Fruit fly (Drosophila melanogaster): ENCODE results near the gene nab.
A peak's percentile ranks its signal among the peaks of the same experiment; 100 is the strongest.

nab gene

DNA sequence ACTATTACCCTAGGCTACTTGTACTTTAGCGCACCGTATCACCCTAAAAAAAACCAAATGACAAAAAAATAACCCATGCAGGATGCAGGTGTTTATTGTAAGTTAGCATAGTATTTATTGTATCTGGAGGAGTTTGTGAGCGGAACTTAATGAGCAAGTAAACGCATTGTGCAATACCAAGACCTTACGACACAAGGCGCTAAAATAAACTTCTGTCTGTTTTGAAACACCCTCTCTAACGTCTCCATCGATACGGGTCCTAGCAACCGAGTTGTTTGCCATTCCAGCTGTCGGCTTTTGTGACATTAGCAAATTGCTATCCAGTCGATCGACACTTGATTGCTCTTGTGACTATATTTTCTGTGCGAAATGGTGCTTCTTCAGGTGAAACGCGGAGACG lies 12.9 kb upstream of the nab start, which contains the start of gene CG18675 (continued):
- no peak for TF ChIP-seq Camta (GFP tag; optimal IDR thresholded peaks at IDR 0.05)

DNA sequence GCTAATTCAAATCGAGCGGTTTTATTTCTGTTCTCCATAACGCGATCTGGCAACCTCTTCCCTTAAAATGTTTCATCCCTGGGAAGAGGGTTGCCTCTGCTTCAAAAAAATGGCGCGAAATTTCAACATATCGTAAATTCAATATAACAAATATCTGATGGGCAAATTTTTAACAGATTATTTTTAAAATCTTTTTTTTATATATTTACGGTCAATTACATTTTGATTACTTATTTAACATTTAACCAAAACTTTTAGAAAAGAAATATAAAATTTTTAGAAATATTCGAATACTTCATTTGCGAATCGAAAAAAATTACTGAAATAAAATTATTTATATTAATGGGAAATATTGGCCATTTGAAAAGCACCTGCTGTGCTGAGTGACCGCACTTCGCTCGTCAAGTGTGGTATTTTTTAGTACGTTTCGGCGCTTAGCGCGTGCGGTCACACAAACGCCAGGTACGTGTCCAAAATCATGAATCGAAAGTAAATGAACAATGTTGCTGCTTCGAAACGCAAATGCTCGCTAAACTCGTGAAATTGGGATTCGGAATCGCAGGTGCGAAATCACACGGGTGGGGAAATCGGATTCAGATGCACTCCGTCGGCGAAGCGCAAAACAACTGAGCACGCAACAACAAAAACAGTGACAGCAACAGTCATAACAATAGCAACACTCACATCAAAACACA lies 9.4 kb upstream of the nab start, which contains the start of gene Ero1L:
Gene Ero1L (plus strand): TSS at position 448 of the 695 bp plus-strand sequence.
- 0 out of 2 replicates have a peak, but pooled peaks have one; percentile 31 for TF ChIP-seq CG14441 (GFP tag; IDR thresholded peaks at IDR 0.05)
- peak; percentile 52 for TF ChIP-seq Aef1 (GFP tag; IDR thresholded peaks at IDR 0.05)
- no peak for TF ChIP-seq Usf (GFP tag; optimal IDR thresholded peaks at IDR 0.05)
- TF ChIP-seq lov (optimal IDR thresholded peaks at IDR 0.05), result no peak
- 0 out of 3 replicates have a peak, but pooled peaks have one; percentile 47 for TF ChIP-seq lov (GFP tag; IDR thresholded peaks at IDR 0.05)
- no peak for TF ChIP-seq CHES-1-like (GFP tag; optimal IDR thresholded peaks at IDR 0.05)
- TF ChIP-seq Dbx (GFP tag; IDR thresholded peaks at IDR 0.05), result 0 out of 3 replicates have a peak, but pooled peaks have one; percentile 60
- TF ChIP-seq CG2116 (GFP tag; optimal IDR thresholded peaks at IDR 0.05), result peak; percentile 62
- no peak for TF ChIP-seq Poxn (GFP tag; IDR thresholded peaks at IDR 0.05)
- TF ChIP-seq kay (GFP tag; optimal IDR thresholded peaks at IDR 0.05), result peak; percentile 14
- no peak for TF ChIP-seq CG11723 (GFP tag; optimal IDR thresholded peaks at IDR 0.05)
- TF ChIP-seq Nf-YA (GFP tag; IDR thresholded peaks at IDR 0.05), result 0 out of 2 replicates have a peak, but pooled peaks have one; percentile 8
- no peak for TF ChIP-seq trh (GFP tag; optimal IDR thresholded peaks at IDR 0.05)
- no peak for TF ChIP-seq HLHmδ (GFP tag; optimal IDR thresholded peaks at IDR 0.05)
- no peak for TF ChIP-seq CG7963 (GFP tag; IDR thresholded peaks at IDR 0.05; ENCODE audit: partially characterized antibody)
- no peak for TF ChIP-seq pros (GFP tag; optimal IDR thresholded peaks at IDR 0.05)
- no peak for TF ChIP-seq Atf6 (GFP tag; IDR thresholded peaks at IDR 0.05)
- TF ChIP-seq NfI (GFP tag; optimal IDR thresholded peaks at IDR 0.05), result no peak
- peak in 1 of 3 experiments; percentile 24 for TF ChIP-seq Stat92E (GFP tag; optimal IDR thresholded peaks at IDR 0.05)
- TF ChIP-seq crp (GFP tag; optimal IDR thresholded peaks at IDR 0.05), result peak in 1 of 2 experiments; percentile 54
- peak; percentile 38 for TF ChIP-seq Dek (tag; optimal IDR thresholded peaks at IDR 0.05)
- no peak for TF ChIP-seq ap (GFP tag; IDR thresholded peaks at IDR 0.05)
- TF ChIP-seq Hr51 (GFP tag; optimal IDR thresholded peaks at IDR 0.05), result peak in 1 of 2 experiments; percentile 54
- no peak for TF ChIP-seq Lim3 (GFP tag; IDR thresholded peaks at IDR 0.05)
- TF ChIP-seq Blimp-1 (GFP tag; optimal IDR thresholded peaks at IDR 0.05), result peak; percentile 64
- TF ChIP-seq CG14710 (tag; optimal IDR thresholded peaks at IDR 0.05), result peak; percentile 73
- no peak for TF ChIP-seq CG6765 (GFP tag; optimal IDR thresholded peaks at IDR 0.05)
- TF ChIP-seq CG1529 (GFP tag; optimal IDR thresholded peaks at IDR 0.05), result no peak
- TF ChIP-seq dpn (GFP tag; optimal IDR thresholded peaks at IDR 0.05), result no peak
- 0 out of 3 replicates have a peak, but pooled peaks have one; percentile 59 for TF ChIP-seq CG11456 (GFP tag; IDR thresholded peaks at IDR 0.05)
- TF ChIP-seq Doc2 (GFP tag; IDR thresholded peaks at IDR 0.05), result no peak
- TF ChIP-seq CG15601 (tag; optimal IDR thresholded peaks at IDR 0.05), result peak; percentile 45
- TF ChIP-seq esg (GFP tag; conservative IDR thresholded peaks at IDR 0.05), result peak; percentile 73
- no peak; the same call in 1 of the 2 replicates for TF ChIP-seq klu (GFP tag; IDR thresholded peaks at IDR 0.05)
- no peak for TF ChIP-seq mam (GFP tag; optimal IDR thresholded peaks at IDR 0.05)
- no peak for TF ChIP-seq CG4730 (GFP tag; IDR thresholded peaks at IDR 0.05)
- peak; percentile 29 for TF ChIP-seq CG17359 (tag; optimal IDR thresholded peaks at IDR 0.05)
- no peak; the same call in 1 of the 2 replicates for TF ChIP-seq Ptx1 (GFP tag; IDR thresholded peaks at IDR 0.05)
- peak; percentile 39 for TF ChIP-seq Max (GFP tag; optimal IDR thresholded peaks at IDR 0.05)
- no peak for TF ChIP-seq ttk (GFP tag; IDR thresholded peaks at IDR 0.05)
- peak; percentile 98 for TF ChIP-seq Dp (GFP tag; optimal IDR thresholded peaks at IDR 0.05)
- TF ChIP-seq CG4820 (GFP tag; optimal IDR thresholded peaks at IDR 0.05), result peak; percentile 11
- TF ChIP-seq zen (tag; optimal IDR thresholded peaks at IDR 0.05), result peak; percentile 32
- TF ChIP-seq CG5180 (GFP tag; optimal IDR thresholded peaks at IDR 0.05), result no peak
- TF ChIP-seq ci (GFP tag; IDR thresholded peaks at IDR 0.05), result peak; percentile 72; the same call in 2 of the 3 replicates
- TF ChIP-seq luna (GFP tag; optimal IDR thresholded peaks at IDR 0.05), result no peak

All from whole organism, embryonic.